Worm (Caenorhabditis elegans) whole organism, L2 larva: ENCODE measurements around the gene Y113G7A.13.

Experiments used
- R02D3.7 ChIP-seq: fragments of 150-350 bp; optimal IDR thresholded peaks from 2 replicates; lab custom pipeline; 2014; ENCODE audit warnings: missing biosample characterization, missing genetic modification characterization
- ZK546.5 ChIP-seq: sonication (generic microtip); optimal IDR thresholded peaks from 2 replicates; lab custom pipeline; 2017; ENCODE audit warnings: missing biosample characterization, missing genetic modification characterization
- ceh-82 ChIP-seq: fragments of 150-350 bp; optimal IDR thresholded peaks from 2 replicates; lab custom pipeline; 2014; ENCODE audit warnings: missing biosample characterization, missing genetic modification characterization
- elt-3 ChIP-seq: sonication (generic microtip); optimal IDR thresholded peaks from 2 replicates; lab custom pipeline; 2017; ENCODE audit warnings: missing biosample characterization, missing genetic modification characterization
- fos-1 ChIP-seq: fragments of 150-350 bp; optimal IDR thresholded peaks from 2 replicates; lab custom pipeline; 2014; ENCODE audit warnings: missing biosample characterization, missing genetic modification characterization
- lin-11 ChIP-seq: fragments of 150-350 bp; sonication (generic microtip); optimal IDR thresholded peaks from 2 replicates; lab custom pipeline; 2014; ENCODE audit warnings: missing biosample characterization, missing genetic modification characterization, inconsistent platforms, mixed read lengths
- lsy-2 ChIP-seq, 2 experiments: fragments of 150-350 bp in 1 of 2; sonication (generic microtip) in 1 of 2; optimal IDR thresholded peaks; 2 replicates each; lab custom pipeline; 2014 to 2017; ENCODE audit warnings: missing biosample characterization in 2 of 2, missing genetic modification characterization in 2 of 2
- mdl-1 ChIP-seq, 2 experiments: fragments of 150-350 bp in 1 of 2; sonication (generic microtip) in 1 of 2; optimal IDR thresholded peaks; 2 replicates each; lab custom pipeline; 2017; ENCODE audit warnings: missing biosample characterization in 2 of 2, missing genetic modification characterization in 2 of 2
- nhr-10 ChIP-seq: sonication (generic microtip); optimal IDR thresholded peaks from 2 replicates; lab custom pipeline; 2017; ENCODE audit warnings: missing biosample characterization, missing genetic modification characterization
- nhr-11 ChIP-seq: fragments of 150-350 bp; optimal IDR thresholded peaks from 2 replicates; lab custom pipeline; 2014; ENCODE audit warnings: missing biosample characterization, missing genetic modification characterization
- snpc-4 ChIP-seq: fragments of 150-350 bp; optimal IDR thresholded peaks from 2 replicates; lab custom pipeline; 2014; ENCODE audit warnings: missing biosample characterization, missing genetic modification characterization
- unc-39 ChIP-seq: fragments of 150-350 bp; optimal IDR thresholded peaks from 2 replicates; lab custom pipeline; 2014; ENCODE audit warnings: missing biosample characterization, missing genetic modification characterization
- unc-62 ChIP-seq: fragments of 150-350 bp; optimal IDR thresholded peaks from 2 replicates; lab custom pipeline; 2014; ENCODE audit warnings: missing biosample characterization, missing genetic modification reagents, missing genetic modification characterization

DNA sequence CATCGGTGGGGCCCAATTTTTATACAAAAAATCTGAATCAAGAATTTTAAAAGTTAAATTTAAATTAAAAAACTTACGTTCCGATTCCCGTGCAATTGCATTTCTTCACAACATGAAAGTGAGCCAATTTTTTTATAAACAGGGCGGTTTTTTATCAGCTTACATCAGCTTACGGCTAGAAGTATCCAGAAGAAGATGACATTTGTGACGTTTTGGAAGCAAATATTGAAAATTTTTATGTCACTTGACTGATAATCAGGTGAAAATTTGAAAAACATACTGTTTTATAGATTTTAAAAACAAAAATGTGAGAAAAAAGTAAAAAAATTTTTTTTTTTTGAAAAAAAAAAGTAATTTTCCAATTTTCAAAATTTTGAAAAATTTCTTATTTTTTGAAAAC is 12.7 kb upstream of the Y113G7A.13 start, which contains the start of gene Y113G7A.22:
- TF ChIP-seq ceh-82 (tag; lab: Kevin White, UChicago) = no peak
- no peak for TF ChIP-seq nhr-11 (tag; lab: Kevin White, UChicago)
- TF ChIP-seq snpc-4 (tag; lab: Kevin White, UChicago) = no peak
- no peak for TF ChIP-seq lsy-2 (tag; optimal IDR thresholded peaks at IDR 0.05; lab: Kevin White, UChicago)
- no peak for TF ChIP-seq ZK546.5 (tag; lab: Kevin White, UChicago)
- no peak for TF ChIP-seq unc-62
- no peak for TF ChIP-seq nhr-10 (tag; lab: Kevin White, UChicago)
- no peak for TF ChIP-seq R02D3.7 (tag; lab: Kevin White, UChicago)
- TF ChIP-seq fos-1 (tag; lab: Kevin White, UChicago) = no peak
- no peak for TF ChIP-seq mdl-1 (tag; optimal IDR thresholded peaks at IDR 0.05; lab: Kevin White, UChicago)
- TF ChIP-seq unc-39 = no peak
- TF ChIP-seq elt-3 (tag; lab: Kevin White, UChicago) = no peak
- TF ChIP-seq lin-11 (tag; lab: Kevin White, UChicago) = no peak
